Worm (Caenorhabditis elegans) whole organism, L2 larva: ENCODE results near the gene srf-3.
A peak's percentile ranks its signal among the peaks of the same experiment; 100 is the strongest.

ENCODE experiments used
- C34F6.9 ChIP-seq: fragments of 150-350 bp; optimal IDR thresholded peaks from 2 replicates; lab custom pipeline; 2014; ENCODE audit warnings: missing biosample characterization, missing genetic modification characterization
- F13H6.1 ChIP-seq: sonication (generic microtip); optimal IDR thresholded peaks from 2 replicates; lab custom pipeline; 2016; ENCODE audit warnings: missing genetic modification characterization, missing compliant biosample characterization
- alr-1 ChIP-seq: fragments of 150-350 bp; optimal IDR thresholded peaks from 2 replicates; lab custom pipeline; 2014; ENCODE audit warnings: missing biosample characterization, missing genetic modification characterization
- ama-1 ChIP-seq: fragments of 150-350 bp; optimal IDR thresholded peaks from 2 replicates; lab custom pipeline; 2018; ENCODE audit warnings: inconsistent platforms
- blmp-1 ChIP-seq: sonication (generic microtip); optimal IDR thresholded peaks from 2 replicates; lab custom pipeline; 2017; ENCODE audit warnings: missing genetic modification characterization, mild to moderate bottlenecking, missing compliant biosample characterization, antibody characterized with exemption, moderate library complexity; ENCODE audit not compliant: insufficient read depth
- ceh-16 ChIP-seq: fragments of 150-350 bp; optimal IDR thresholded peaks from 2 replicates; lab custom pipeline; 2014; ENCODE audit warnings: missing biosample characterization, missing genetic modification characterization
- ceh-82 ChIP-seq: fragments of 150-350 bp; optimal IDR thresholded peaks from 2 replicates; lab custom pipeline; 2014; ENCODE audit warnings: missing biosample characterization, missing genetic modification characterization
- crh-2 ChIP-seq: sonication (generic microtip); optimal IDR thresholded peaks from 2 replicates; lab custom pipeline; 2017; ENCODE audit warnings: missing biosample characterization, missing genetic modification characterization
- dmd-4 ChIP-seq: sonication (generic microtip); optimal IDR thresholded peaks from 2 replicates; lab custom pipeline; 2017; ENCODE audit warnings: missing biosample characterization, missing genetic modification characterization
- elt-1 ChIP-seq: fragments of 150-350 bp; optimal IDR thresholded peaks from 2 replicates; lab custom pipeline; 2014; ENCODE audit warnings: missing biosample characterization, missing genetic modification characterization
- elt-3 ChIP-seq: sonication (generic microtip); optimal IDR thresholded peaks from 2 replicates; lab custom pipeline; 2017; ENCODE audit warnings: missing biosample characterization, missing genetic modification characterization
- fos-1 ChIP-seq: fragments of 150-350 bp; optimal IDR thresholded peaks from 2 replicates; lab custom pipeline; 2014; ENCODE audit warnings: missing biosample characterization, missing genetic modification characterization
- gmeb-1 ChIP-seq: fragments of 150-350 bp; optimal IDR thresholded peaks from 2 replicates; lab custom pipeline; 2014; ENCODE audit warnings: missing biosample characterization, missing genetic modification characterization
- lsy-2 ChIP-seq, 2 experiments: fragments of 150-350 bp in 1 of 2; sonication (generic microtip) in 1 of 2; optimal IDR thresholded peaks; 2 replicates each; lab custom pipeline; 2014 to 2017; ENCODE audit warnings: missing biosample characterization in 2 of 2, missing genetic modification characterization in 2 of 2
- mab-5 ChIP-seq: fragments of 150-350 bp; optimal IDR thresholded peaks from 2 replicates; lab custom pipeline; 2014; ENCODE audit warnings: missing biosample characterization, missing genetic modification characterization
- mdl-1 ChIP-seq, 2 experiments: fragments of 150-350 bp in 1 of 2; sonication (generic microtip) in 1 of 2; optimal IDR thresholded peaks; 2 replicates each; lab custom pipeline; 2017; ENCODE audit warnings: missing biosample characterization in 2 of 2, missing genetic modification characterization in 2 of 2
- nhr-11 ChIP-seq: fragments of 150-350 bp; optimal IDR thresholded peaks from 2 replicates; lab custom pipeline; 2014; ENCODE audit warnings: missing biosample characterization, missing genetic modification characterization
- nhr-12 ChIP-seq: fragments of 150-350 bp; optimal IDR thresholded peaks from 2 replicates; lab custom pipeline; 2014; ENCODE audit warnings: missing biosample characterization, missing genetic modification characterization
- nhr-129 ChIP-seq: fragments of 150-350 bp; optimal IDR thresholded peaks from 2 replicates; lab custom pipeline; 2014; ENCODE audit warnings: missing biosample characterization, missing genetic modification characterization
- nhr-237 ChIP-seq: fragments of 150-350 bp; optimal IDR thresholded peaks from 2 replicates; lab custom pipeline; 2014; ENCODE audit warnings: missing biosample characterization, missing genetic modification characterization
- nhr-25 ChIP-seq: fragments of 150-350 bp; sonication (generic microtip); optimal IDR thresholded peaks from 3 replicates; lab custom pipeline; 2014; ENCODE audit warnings: missing biosample characterization, missing genetic modification characterization
- nhr-6 ChIP-seq: fragments of 150-350 bp; optimal IDR thresholded peaks from 2 replicates; lab custom pipeline; 2014; ENCODE audit warnings: missing biosample characterization, missing genetic modification characterization
- peb-1 ChIP-seq: fragments of 150-350 bp; optimal IDR thresholded peaks from 2 replicates; lab custom pipeline; 2014; ENCODE audit warnings: missing biosample characterization, missing genetic modification characterization
- sem-4 ChIP-seq: fragments of 150-350 bp; optimal IDR thresholded peaks from 2 replicates; lab custom pipeline; 2014; ENCODE audit warnings: missing biosample characterization, missing genetic modification reagents, missing genetic modification characterization
- sma-3 ChIP-seq: sonication (generic microtip); optimal IDR thresholded peaks from 2 replicates; lab custom pipeline; 2016; ENCODE audit warnings: missing genetic modification reagents, missing genetic modification characterization, missing compliant biosample characterization
- sma-9 ChIP-seq, 2 experiments: fragments of 150-350 bp in 1 of 2; sonication (generic microtip) in 1 of 2; optimal IDR thresholded peaks; 2 replicates each; lab custom pipeline; 2014 to 2016; ENCODE audit warnings: missing genetic modification characterization in 2 of 2, mild to moderate bottlenecking in 1 of 2, missing biosample characterization in 1 of 2, missing compliant biosample characterization in 1 of 2, missing genetic modification reagents in 1 of 2, moderate library complexity in 1 of 2
- snpc-4 ChIP-seq: fragments of 150-350 bp; optimal IDR thresholded peaks from 2 replicates; lab custom pipeline; 2014; ENCODE audit warnings: missing biosample characterization, missing genetic modification characterization
- unc-55 ChIP-seq: fragments of 150-350 bp; sonication (generic microtip); optimal IDR thresholded peaks from 3 replicates; lab custom pipeline; 2014; ENCODE audit warnings: missing biosample characterization, missing genetic modification reagents, missing genetic modification characterization
- ztf-11 ChIP-seq: sonication (generic microtip); optimal IDR thresholded peaks from 2 replicates; lab custom pipeline; 2017; ENCODE audit warnings: missing biosample characterization, missing genetic modification characterization
- ztf-4 ChIP-seq: fragments of 150-350 bp; optimal IDR thresholded peaks from 2 replicates; lab custom pipeline; 2014; ENCODE audit warnings: missing biosample characterization, missing genetic modification characterization

srf-3 gene

ce11 chrIV:12830829-12831392 lies 18.4 kb upstream of the srf-3 start:
- TF ChIP-seq ztf-4 (tag; lab: Kevin White, UChicago) = no peak
- TF ChIP-seq elt-1 (tag; lab: Kevin White, UChicago) = no peak
- TF ChIP-seq ceh-16 (tag; lab: Kevin White, UChicago) = no peak
- TF ChIP-seq ceh-82 (tag; lab: Kevin White, UChicago) = no peak
- peak; percentile 27 for TF ChIP-seq C34F6.9 (tag; lab: Kevin White, UChicago)
- no peak for TF ChIP-seq peb-1
- peak in 1 of 2 experiments; percentile 22 for TF ChIP-seq lsy-2 (tag; optimal IDR thresholded peaks at IDR 0.05; lab: Kevin White, UChicago)
- no peak for TF ChIP-seq sma-9 (GFP tag; optimal IDR thresholded peaks at IDR 0.05; lab: Kevin White, UChicago)
- no peak for TF ChIP-seq sma-9 (tag; optimal IDR thresholded peaks at IDR 0.05; lab: Kevin White, UChicago)
- peak; percentile 50 for TF ChIP-seq unc-55 (GFP tag; lab: Kevin White, UChicago)
- TF ChIP-seq nhr-129 = peak; percentile 27
- no peak for TF ChIP-seq nhr-237 (tag; lab: Kevin White, UChicago)
- TF ChIP-seq alr-1 (tag; lab: Kevin White, UChicago) = no peak
- TF ChIP-seq sma-3 (GFP tag; lab: Kevin White, UChicago) = no peak
- no peak for TF ChIP-seq nhr-12 (tag; lab: Kevin White, UChicago)
- TF ChIP-seq, all 48 proteins: peak for 4

DNA sequence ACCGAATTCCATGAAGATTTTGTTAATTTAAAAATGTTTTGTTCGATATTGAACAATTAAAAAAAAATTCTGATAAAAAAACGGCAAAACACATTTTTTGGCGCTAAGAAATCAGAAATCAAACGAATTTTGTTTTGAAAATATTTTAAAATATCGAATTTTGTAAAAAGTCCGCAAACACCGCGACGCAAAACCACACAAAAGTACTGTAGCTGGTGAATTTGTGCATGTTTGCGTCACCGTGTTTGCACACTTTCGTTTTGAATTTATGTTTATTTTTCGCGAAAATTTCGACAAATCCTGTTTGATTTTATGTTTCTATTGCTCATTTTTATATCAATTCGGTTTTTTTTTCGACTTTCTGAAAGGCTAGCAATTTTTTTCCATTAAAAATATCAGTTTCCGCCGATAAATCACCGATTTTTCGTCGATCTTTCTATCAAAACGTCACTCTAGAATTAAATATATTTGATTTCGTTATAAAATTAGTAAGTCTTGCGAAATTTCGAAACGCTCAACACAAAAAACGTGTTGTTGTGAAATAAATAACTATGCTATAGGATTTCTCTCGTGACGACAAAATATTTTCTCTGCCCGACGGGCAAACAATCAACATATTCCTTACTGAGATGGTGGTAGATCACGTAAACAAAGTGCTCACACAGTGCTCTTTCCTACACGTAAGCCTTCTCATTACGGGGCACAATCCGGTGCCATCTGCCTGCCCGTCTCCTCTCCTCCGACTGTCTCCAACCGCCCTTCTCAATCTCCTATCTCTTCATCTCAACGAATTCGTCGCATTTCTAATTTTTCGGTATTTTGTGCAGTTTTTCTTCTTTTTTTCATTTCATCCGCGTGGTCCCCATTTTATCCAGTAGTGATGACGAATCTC lies 17.5 kb upstream of the srf-3 start:
- no peak for TF ChIP-seq mdl-1 (tag; optimal IDR thresholded peaks at IDR 0.05; lab: Kevin White, UChicago)
- TF ChIP-seq ceh-82 (tag; lab: Kevin White, UChicago) = no peak
- TF ChIP-seq C34F6.9 (tag; lab: Kevin White, UChicago) = peak; percentile 27
- peak; percentile 28 to 64 for TF ChIP-seq lsy-2 (tag; optimal IDR thresholded peaks at IDR 0.05; lab: Kevin White, UChicago)
- no peak for TF ChIP-seq snpc-4
- peak; percentile 19 for TF ChIP-seq nhr-129
- TF ChIP-seq unc-55 (GFP tag; lab: Kevin White, UChicago) = peak; percentile 11
- TF ChIP-seq, all 48 proteins: peak for 4

ce11 chrIV:12833698-12834416 lies 15.5 kb upstream of the srf-3 start:
- TF ChIP-seq nhr-6 (tag; lab: Kevin White, UChicago) = no peak
- peak; percentile 21 for TF ChIP-seq F13H6.1 (tag; lab: Kevin White, UChicago)
- TF ChIP-seq sma-9 (GFP tag; optimal IDR thresholded peaks at IDR 0.05; lab: Kevin White, UChicago) = peak; percentile 15
- TF ChIP-seq sma-9 (tag; optimal IDR thresholded peaks at IDR 0.05; lab: Kevin White, UChicago) = no peak
- TF ChIP-seq fos-1 = peak; percentile 46

DNA sequence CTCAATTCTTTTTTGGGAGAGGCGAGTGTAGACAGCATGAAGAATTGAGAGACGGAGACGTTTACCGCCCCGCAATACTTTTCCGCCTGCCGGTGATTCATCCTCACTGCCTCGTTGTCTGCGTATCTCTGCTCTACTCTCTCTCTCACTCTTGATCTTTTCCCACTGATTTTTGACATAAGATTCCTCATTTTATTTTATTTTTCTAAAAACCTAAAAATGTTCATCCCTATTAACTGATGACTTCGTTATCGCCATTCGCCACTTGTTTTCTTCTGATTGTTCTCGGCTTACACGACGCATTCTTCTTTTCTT lies 14.9 kb upstream of the srf-3 start:
- peak; percentile 26 for TF ChIP-seq unc-55 (GFP tag; lab: Kevin White, UChicago)
- peak; percentile 81 for TF ChIP-seq fos-1
- no peak for TF ChIP-seq ztf-11 (tag; lab: Kevin White, UChicago)
- TF ChIP-seq sma-9 (GFP tag; optimal IDR thresholded peaks at IDR 0.05; lab: Kevin White, UChicago) = peak; percentile 34
- TF ChIP-seq sma-9 (tag; optimal IDR thresholded peaks at IDR 0.05; lab: Kevin White, UChicago) = no peak
- TF ChIP-seq lsy-2 (tag; optimal IDR thresholded peaks at IDR 0.05; lab: Kevin White, UChicago) = peak in 1 of 2 experiments; percentile 29
- TF ChIP-seq nhr-6 (tag; lab: Kevin White, UChicago) = no peak
- TF ChIP-seq nhr-129 = peak; percentile 8
- TF ChIP-seq, all 48 proteins: peak for 5

DNA sequence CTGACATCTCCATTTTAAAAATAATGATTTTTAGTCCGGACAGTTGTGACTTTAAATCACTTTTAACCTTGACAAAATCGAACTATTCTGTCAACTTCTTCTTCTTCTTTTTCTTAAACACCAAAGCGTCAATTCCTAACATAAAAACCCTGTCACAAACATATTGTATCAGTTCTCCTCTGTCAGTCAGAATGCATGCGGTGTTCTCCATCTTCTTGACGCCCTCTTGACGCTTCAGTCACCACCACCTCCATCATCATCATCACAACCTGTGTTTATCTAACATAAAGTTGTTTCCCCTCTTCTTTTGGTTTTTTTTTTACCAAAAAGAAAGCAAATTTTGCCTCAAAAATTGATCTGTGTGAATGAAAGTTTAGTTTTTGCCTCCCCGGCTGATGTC lies 13.9 kb upstream of the srf-3 start:
- no peak for TF ChIP-seq gmeb-1 (tag; lab: Kevin White, UChicago)
- TF ChIP-seq elt-1 (tag; lab: Kevin White, UChicago) = no peak
- TF ChIP-seq nhr-11 = no peak
- TF ChIP-seq lsy-2 (tag; optimal IDR thresholded peaks at IDR 0.05; lab: Kevin White, UChicago) = no peak
- TF ChIP-seq mdl-1 (tag; optimal IDR thresholded peaks at IDR 0.05; lab: Kevin White, UChicago) = no peak
- no peak for TF ChIP-seq elt-3 (tag; lab: Kevin White, UChicago)
- TF ChIP-seq blmp-1 (tag; lab: Kevin White, UChicago) = no peak
- TF ChIP-seq peb-1 = no peak
- TF ChIP-seq unc-55 (GFP tag; lab: Kevin White, UChicago) = no peak

- TF ChIP-seq sem-4 = no peak
- no peak for TF ChIP-seq ama-1 (lab: Kevin White, UChicago)
- TF ChIP-seq nhr-12 (tag; lab: Kevin White, UChicago) = no peak
- TF ChIP-seq elt-1 (tag; lab: Kevin White, UChicago) = no peak
- TF ChIP-seq ceh-82 (tag; lab: Kevin White, UChicago) = no peak
- TF ChIP-seq fos-1 = no peak
- no peak for TF ChIP-seq blmp-1 (tag; lab: Kevin White, UChicago)
- TF ChIP-seq nhr-25 = no peak
- TF ChIP-seq mab-5 (tag; lab: Kevin White, UChicago) = no peak
- no peak for TF ChIP-seq dmd-4 (tag; lab: Kevin White, UChicago)
- TF ChIP-seq nhr-129 = no peak
- no peak for TF ChIP-seq crh-2 (tag; lab: Kevin White, UChicago)
- no peak for TF ChIP-seq F13H6.1 (tag; lab: Kevin White, UChicago)
- TF ChIP-seq unc-55 (GFP tag; lab: Kevin White, UChicago) = no peak
Observed at ce11 chrIV:12836208-12836607, 13.1 kb upstream of the srf-3 start, which contains the start of gene M02B1.3. Gene M02B1.3, plus strand, starts transcription at chrIV:12836508.
